Worm (Caenorhabditis elegans) whole organism, mixed stage, embryonic: Measurements from ENCODE around the gene oac-30.

Source experiments
- ces-1 ChIP-seq: fragments of 150-350 bp; optimal IDR thresholded peaks from 2 replicates; lab custom pipeline; 2014; ENCODE audit warnings: missing biosample characterization, missing genetic modification reagents, missing genetic modification characterization
- elt-3 ChIP-seq: fragments of 150-350 bp; optimal IDR thresholded peaks from 2 replicates; lab custom pipeline; 2014; ENCODE audit warnings: missing biosample characterization, missing genetic modification characterization
- mep-1 ChIP-seq: fragments of 150-350 bp; optimal IDR thresholded peaks from 2 replicates; lab custom pipeline; 2017; ENCODE audit warnings: missing biosample characterization, missing genetic modification reagents, missing genetic modification characterization, inconsistent platforms
- nhr-2 ChIP-seq: fragments of 150-350 bp; optimal IDR thresholded peaks from 2 replicates; lab custom pipeline; 2014; ENCODE audit warnings: missing biosample characterization, missing genetic modification characterization
- unc-39 ChIP-seq: fragments of 150-350 bp; optimal IDR thresholded peaks from 2 replicates; lab custom pipeline; 2014; ENCODE audit warnings: missing biosample characterization, missing genetic modification characterization
- unc-62 ChIP-seq: fragments of 150-350 bp; optimal IDR thresholded peaks from 2 replicates; lab custom pipeline; 2014; ENCODE audit warnings: missing biosample characterization, missing genetic modification reagents, missing genetic modification characterization
- ztf-11 ChIP-seq: fragments of 150-350 bp; optimal IDR thresholded peaks from 2 replicates; lab custom pipeline; 2014; ENCODE audit warnings: missing biosample characterization, missing genetic modification characterization

DNA sequence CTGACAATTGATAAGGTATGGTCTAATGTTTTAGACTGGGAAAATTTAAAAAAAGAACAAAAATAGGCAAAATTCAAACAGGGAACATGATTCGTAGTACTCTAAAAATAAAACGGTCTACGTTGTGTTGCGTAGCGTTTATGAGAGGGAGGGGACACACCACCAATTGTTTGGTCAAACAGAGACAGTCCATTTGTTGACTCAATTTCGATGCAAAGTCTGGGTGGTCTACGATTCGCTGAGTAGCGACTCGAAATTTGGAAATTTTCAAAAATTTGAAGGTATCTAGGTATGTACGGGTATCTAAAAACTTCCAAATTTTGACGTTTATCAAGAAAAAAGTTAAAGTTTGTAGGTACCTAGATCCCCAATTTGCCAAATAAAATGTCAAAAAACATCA, 20.9 kb downstream of the oac-30 start:
- TF ChIP-seq unc-62, result no peak
- TF ChIP-seq elt-3 (tag; lab: Kevin White, UChicago), result no peak
- no peak for TF ChIP-seq ces-1 (GFP tag; lab: Kevin White, UChicago)
- TF ChIP-seq mep-1 (tag; lab: Kevin White, UChicago), result no peak
- TF ChIP-seq ztf-11, result no peak
- TF ChIP-seq nhr-2 (tag; lab: Kevin White, UChicago), result no peak
- no peak for TF ChIP-seq unc-39 (tag; lab: Kevin White, UChicago)
